Worm (Caenorhabditis elegans): ENCODE results near the gene smf-2.

DNA sequence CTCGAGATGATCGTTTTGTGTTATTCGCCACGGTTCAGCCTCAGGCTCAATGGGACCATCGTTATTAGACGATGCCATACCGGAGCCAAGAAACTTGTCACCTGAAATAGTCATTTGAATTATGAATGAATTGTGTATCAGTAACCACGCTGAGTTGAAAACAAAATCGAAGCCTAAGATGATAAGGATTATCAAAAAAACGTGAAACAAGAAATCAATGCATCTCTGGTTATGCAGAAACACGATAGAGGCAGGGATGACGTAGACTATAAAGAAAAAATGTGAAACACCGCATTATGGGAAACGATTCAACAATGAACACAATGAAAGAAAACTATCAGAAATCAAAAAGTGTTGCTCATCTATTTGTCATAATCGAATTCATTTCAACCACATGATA is 4.5 kb upstream of the smf-2 start, which contains the start of gene smf-1:
- no peak for TF ChIP-seq unc-62 (GFP tag; optimal IDR thresholded peaks at IDR 0.05)
- no peak for TF ChIP-seq egl-5 (tag; optimal IDR thresholded peaks at IDR 0.05)
- no peak for TF ChIP-seq elt-3 (tag; optimal IDR thresholded peaks at IDR 0.05)
- TF ChIP-seq fos-1 (tag; optimal IDR thresholded peaks at IDR 0.05): no peak
- TF ChIP-seq zag-1 (tag; optimal IDR thresholded peaks at IDR 0.05): no peak
- no peak for TF ChIP-seq egl-27 (tag; optimal IDR thresholded peaks at IDR 0.05)
- no peak for TF ChIP-seq fkh-10 (GFP tag; optimal IDR thresholded peaks at IDR 0.05)
- no peak for TF ChIP-seq lsy-12 (tag; optimal IDR thresholded peaks at IDR 0.05)
- no peak for TF ChIP-seq mml-1 (tag; optimal IDR thresholded peaks at IDR 0.05)
- no peak for TF ChIP-seq elt-1 (tag; optimal IDR thresholded peaks at IDR 0.05)
